Fruit fly (Drosophila melanogaster) whole organism, prepupa: ENCODE results near the gene mRpS14.
A peak's percentile ranks its signal among the peaks of the same experiment; 100 is the strongest.

ENCODE experiments used
- CG10631 ChIP-seq: fragments of 200-800 bp; sonication (Bioruptor generic); optimal IDR thresholded peaks from 2 replicates; lab custom pipeline; 2016; ENCODE audit warnings: missing biosample characterization, missing genetic modification characterization
- CG10669 ChIP-seq: fragments of 200-800 bp; sonication (Bioruptor generic); optimal IDR thresholded peaks from 3 replicates; lab custom pipeline; 2018; ENCODE audit warnings: missing biosample characterization, mild to moderate bottlenecking, missing genetic modification characterization, moderate library complexity
- CG11294 ChIP-seq: fragments of 200-800 bp; sonication (Bioruptor generic); IDR thresholded peaks from 2 replicates; pipeline ENCODE4 v1.3.6; 2022; ENCODE audit warnings: missing biosample characterization, missing genetic modification characterization
- CG11902 ChIP-seq: fragments of 200-800 bp; sonication (Bioruptor generic); optimal IDR thresholded peaks from 3 replicates; lab custom pipeline; 2016; ENCODE audit warnings: missing biosample characterization, missing genetic modification characterization
- CG1621 ChIP-seq: fragments of 200-800 bp; sonication (Bioruptor generic); optimal IDR thresholded peaks from 3 replicates; lab custom pipeline; 2018; ENCODE audit warnings: missing biosample characterization, mild to moderate bottlenecking, missing genetic modification characterization
- CG16779 ChIP-seq: fragments of 200-800 bp; sonication (Bioruptor generic); optimal IDR thresholded peaks from 3 replicates; lab custom pipeline; 2017; ENCODE audit warnings: missing biosample characterization, mild to moderate bottlenecking, missing genetic modification characterization
- CG3032 ChIP-seq: fragments of 200-800 bp; optimal IDR thresholded peaks from 2 replicates; lab custom pipeline; 2019; ENCODE audit warnings: missing biosample characterization, mild to moderate bottlenecking, missing genetic modification characterization, moderate library complexity
- CG32006 ChIP-seq: fragments of 200-800 bp; sonication (Bioruptor generic); optimal IDR thresholded peaks from 3 replicates; lab custom pipeline; 2017; ENCODE audit warnings: missing biosample characterization, mild to moderate bottlenecking, missing genetic modification characterization
- CG34406 ChIP-seq: fragments of 200-800 bp; sonication (Bioruptor generic); optimal IDR thresholded peaks from 3 replicates; lab custom pipeline; 2016; ENCODE audit warnings: missing biosample characterization, missing genetic modification characterization
- CG3919 ChIP-seq: fragments of 200-800 bp; sonication (Bioruptor generic); optimal IDR thresholded peaks from 3 replicates; lab custom pipeline; 2016; ENCODE audit warnings: missing biosample characterization, missing genetic modification characterization
- CG6163 ChIP-seq: fragments of 200-800 bp; sonication (Bioruptor generic); IDR thresholded peaks from 3 replicates; pipeline ENCODE4 v1.3.6; 2022; ENCODE audit warnings: missing biosample characterization, missing genetic modification characterization
- CG6792 ChIP-seq: fragments of 200-800 bp; sonication (Bioruptor generic); optimal IDR thresholded peaks from 3 replicates; lab custom pipeline; 2016; ENCODE audit warnings: missing biosample characterization, missing genetic modification characterization
- CG6808 ChIP-seq: fragments of 200-800 bp; sonication (Bioruptor generic); optimal IDR thresholded peaks from 3 replicates; lab custom pipeline; 2017; ENCODE audit warnings: missing biosample characterization, missing genetic modification characterization, mild to moderate bottlenecking, moderate library complexity, missing genetic modification reagents
- CG6854 ChIP-seq: fragments of 200-800 bp; sonication (Bioruptor generic); optimal IDR thresholded peaks from 2 replicates; lab custom pipeline; 2017; ENCODE audit warnings: missing biosample characterization, mild to moderate bottlenecking, missing genetic modification characterization
- CG8119 ChIP-seq: fragments of 200-800 bp; sonication (Bioruptor generic); IDR thresholded peaks from 3 replicates; pipeline ENCODE4 v1.3.6; 2022; ENCODE audit warnings: missing biosample characterization, missing genetic modification characterization
- CG8319 ChIP-seq: fragments of 200-800 bp; sonication (Bioruptor generic); optimal IDR thresholded peaks from 3 replicates; lab custom pipeline; 2016; ENCODE audit warnings: missing biosample characterization, missing genetic modification characterization
- Eip75B ChIP-seq: fragments of 200-800 bp; sonication (Bioruptor generic); optimal IDR thresholded peaks from 3 replicates; lab custom pipeline; 2016; ENCODE audit warnings: missing biosample characterization, missing genetic modification characterization
- Eip78C ChIP-seq: fragments of 200-800 bp; sonication (Bioruptor generic); peaks from one replicate; lab custom pipeline; 2016; ENCODE audit warnings: missing biosample characterization, missing genetic modification characterization
- Ets21C ChIP-seq: fragments of 200-800 bp; sonication (Bioruptor generic); optimal IDR thresholded peaks from 3 replicates; lab custom pipeline; 2016; ENCODE audit warnings: missing biosample characterization, missing genetic modification characterization
- Ets96B ChIP-seq: fragments of 200-800 bp; optimal IDR thresholded peaks from 2 replicates; lab custom pipeline; 2019; ENCODE audit warnings: missing biosample characterization, mild to moderate bottlenecking, missing genetic modification characterization, moderate library complexity
- Gug ChIP-seq: fragments of 200-800 bp; sonication (Bioruptor generic); IDR thresholded peaks from 2 replicates; pipeline ENCODE4 v1.3.6; 2022; ENCODE audit warnings: missing biosample characterization, missing genetic modification characterization
- Hr38 ChIP-seq: sonication (Bioruptor generic); optimal IDR thresholded peaks from 2 replicates; lab custom pipeline; 2016; ENCODE audit warnings: missing biosample characterization, missing genetic modification characterization
- Hr4 ChIP-seq: fragments of 200-800 bp; sonication (Bioruptor generic); optimal IDR thresholded peaks from 3 replicates; lab custom pipeline; 2016; ENCODE audit warnings: missing biosample characterization, missing genetic modification characterization
- Lpt ChIP-seq: fragments of 200-800 bp; sonication (Bioruptor generic); optimal IDR thresholded peaks from 3 replicates; lab custom pipeline; 2016; ENCODE audit warnings: missing biosample characterization, missing genetic modification characterization
- Met ChIP-seq: fragments of 200-800 bp; sonication (Bioruptor generic); optimal IDR thresholded peaks from 3 replicates; lab custom pipeline; 2016; ENCODE audit warnings: missing biosample characterization, missing genetic modification characterization
- OdsH ChIP-seq: fragments of 200-800 bp; sonication (Bioruptor generic); optimal IDR thresholded peaks from 3 replicates; lab custom pipeline; 2016; ENCODE audit warnings: missing biosample characterization, missing genetic modification characterization
- Smox ChIP-seq: fragments of 200-800 bp; sonication (Bioruptor generic); optimal IDR thresholded peaks from 3 replicates; lab custom pipeline; 2016; ENCODE audit warnings: missing biosample characterization, missing genetic modification characterization
- achi ChIP-seq: fragments of 200-800 bp; sonication (Bioruptor generic); optimal IDR thresholded peaks from 3 replicates; lab custom pipeline; 2016; ENCODE audit warnings: missing biosample characterization, missing genetic modification characterization
- acj6 ChIP-seq: fragments of 200-800 bp; sonication (Bioruptor generic); optimal IDR thresholded peaks from 3 replicates; lab custom pipeline; 2016; ENCODE audit warnings: missing biosample characterization, missing genetic modification characterization
- cyc ChIP-seq: fragments of 200-800 bp; sonication (Bioruptor generic); optimal IDR thresholded peaks from 3 replicates; lab custom pipeline; 2016; ENCODE audit warnings: missing biosample characterization, missing genetic modification characterization
- dsx ChIP-seq: fragments of 200-800 bp; optimal IDR thresholded peaks from 3 replicates; lab custom pipeline; 2019; ENCODE audit warnings: missing biosample characterization, mild to moderate bottlenecking, missing genetic modification characterization, moderate library complexity; ENCODE audit not compliant: poor library complexity, severe bottlenecking
- eg ChIP-seq: fragments of 200-800 bp; sonication (Bioruptor generic); IDR thresholded peaks from 3 replicates; pipeline ENCODE4 v1.3.6; 2022; ENCODE audit warnings: missing biosample characterization, missing genetic modification characterization
- esn ChIP-seq: fragments of 200-800 bp; sonication (Bioruptor generic); optimal IDR thresholded peaks from 2 replicates; lab custom pipeline; 2016; ENCODE audit warnings: missing biosample characterization, mild to moderate bottlenecking, missing genetic modification characterization, moderate library complexity
- fd59A ChIP-seq: fragments of 200-800 bp; sonication (Bioruptor generic); optimal IDR thresholded peaks from 2 replicates; lab custom pipeline; 2017; ENCODE audit warnings: missing biosample characterization, mild to moderate bottlenecking, missing genetic modification characterization, missing genetic modification reagents
- fd85E ChIP-seq: fragments of 200-800 bp; sonication (Bioruptor generic); optimal IDR thresholded peaks from 3 replicates; lab custom pipeline; 2016; ENCODE audit warnings: missing biosample characterization, missing genetic modification characterization
- lz ChIP-seq: fragments of 200-800 bp; sonication (Bioruptor generic); optimal IDR thresholded peaks from 3 replicates; lab custom pipeline; 2016; ENCODE audit warnings: missing biosample characterization, missing genetic modification characterization
- net ChIP-seq: fragments of 200-800 bp; sonication (Bioruptor generic); optimal IDR thresholded peaks from 3 replicates; lab custom pipeline; 2016; ENCODE audit warnings: missing biosample characterization, missing genetic modification characterization
- pdm3 ChIP-seq: fragments of 200-800 bp; sonication (Bioruptor generic); optimal IDR thresholded peaks from 3 replicates; lab custom pipeline; 2016; ENCODE audit warnings: missing biosample characterization, missing genetic modification characterization
- salr ChIP-seq, 2 experiments: fragments of 200-800 bp; sonication (Bioruptor generic); optimal IDR thresholded peaks; 3 replicates each; lab custom pipeline; 2016 to 2018; ENCODE audit warnings: missing biosample characterization in 2 of 2, missing genetic modification characterization in 2 of 2, mild to moderate bottlenecking in 1 of 2
- spab ChIP-seq: fragments of 200-800 bp; sonication (Bioruptor generic); optimal IDR thresholded peaks from 2 replicates; lab custom pipeline; 2017; ENCODE audit warnings: missing biosample characterization, mild to moderate bottlenecking, missing genetic modification characterization, missing genetic modification reagents
- ss ChIP-seq, 2 experiments: fragments of 200-800 bp; sonication (Bioruptor generic); optimal IDR thresholded peaks; 2 replicates in 1 of 2; 3 replicates in 1 of 2; lab custom pipeline; 2017 to 2018; ENCODE audit warnings: mild to moderate bottlenecking in 2 of 2, missing biosample characterization in 2 of 2, missing genetic modification characterization in 2 of 2, moderate library complexity in 1 of 2
- svp ChIP-seq: fragments of 200-800 bp; sonication (Bioruptor generic); peaks from one replicate; lab custom pipeline; 2016; ENCODE audit warnings: missing biosample characterization, missing genetic modification characterization
- topi ChIP-seq: fragments of 200-800 bp; sonication (Bioruptor generic); optimal IDR thresholded peaks from 3 replicates; lab custom pipeline; 2016; ENCODE audit warnings: missing biosample characterization, missing genetic modification characterization
- vri ChIP-seq: fragments of 200-800 bp; sonication (Bioruptor generic); optimal IDR thresholded peaks from 3 replicates; lab custom pipeline; 2016; ENCODE audit warnings: missing biosample characterization, mild to moderate bottlenecking, missing genetic modification characterization

The mRpS14 gene

dm6 chrX:19453138-19453537, 26.9 kb downstream of the mRpS14 start:
- TF ChIP-seq Ets96B (tag; lab: Kevin White, UChicago): peak; percentile 32
- TF ChIP-seq fd59A (GFP tag; lab: Kevin White, UChicago): peak; percentile 10
- TF ChIP-seq Gug (GFP tag; lab: Robert Waterston, UW): no peak
- TF ChIP-seq ss (GFP tag; optimal IDR thresholded peaks at IDR 0.05; lab: Kevin White, UChicago): peak in 1 of 2 experiments; percentile 8
- TF ChIP-seq CG6808: peak; percentile 22
- peak; percentile 31 for TF ChIP-seq acj6 (GFP tag; lab: Kevin White, UChicago)
- no peak for TF ChIP-seq fd85E
- peak; percentile 2 for TF ChIP-seq dsx (GFP tag; lab: Kevin White, UChicago)
- 0 out of 3 replicates have a peak, but pooled peaks have one; percentile 31 for TF ChIP-seq CG6163 (GFP tag; lab: Robert Waterston, UW)
- TF ChIP-seq CG32006 (GFP tag; lab: Kevin White, UChicago): peak; percentile 50
- TF ChIP-seq cyc (GFP tag; lab: Kevin White, UChicago): no peak
- no peak for TF ChIP-seq topi (GFP tag; lab: Kevin White, UChicago)
- TF ChIP-seq CG11294: no peak
- TF ChIP-seq Eip75B (GFP tag; lab: Kevin White, UChicago): no peak
- peak; percentile 21 for TF ChIP-seq pdm3 (GFP tag; lab: Kevin White, UChicago)
- TF ChIP-seq Smox (GFP tag; lab: Kevin White, UChicago): no peak
- peak; percentile 19 for TF ChIP-seq CG1621 (tag; lab: Kevin White, UChicago)
- no peak for TF ChIP-seq Hr38 (GFP tag; lab: Kevin White, UChicago)
- TF ChIP-seq svp: no peak
- no peak for TF ChIP-seq CG6854 (GFP tag; lab: Kevin White, UChicago)
- no peak for TF ChIP-seq CG8319
- TF ChIP-seq Met (GFP tag; lab: Kevin White, UChicago): no peak
- 0 out of 3 replicates have a peak, but pooled peaks have one; percentile 27 for TF ChIP-seq eg
- TF ChIP-seq achi: peak; percentile 22
- TF ChIP-seq vri: no peak
- no peak for TF ChIP-seq CG16779 (tag; lab: Kevin White, UChicago)
- peak; percentile 14 for TF ChIP-seq esn (GFP tag; lab: Kevin White, UChicago)
- peak; percentile 11 for TF ChIP-seq CG3919
- TF ChIP-seq Ets21C (GFP tag; lab: Kevin White, UChicago): no peak
- TF ChIP-seq CG11902: no peak
- TF ChIP-seq CG10631: peak; percentile 6
- no peak for TF ChIP-seq spab
- TF ChIP-seq Eip78C: peak; percentile 68
- peak; percentile 43 for TF ChIP-seq OdsH (GFP tag; lab: Kevin White, UChicago)
- TF ChIP-seq Hr4 (GFP tag; lab: Kevin White, UChicago): no peak
- no peak for TF ChIP-seq Lpt (GFP tag; lab: Kevin White, UChicago)
- peak; percentile 49 for TF ChIP-seq CG10669 (GFP tag; lab: Kevin White, UChicago)
- TF ChIP-seq CG6792: peak; percentile 15
- TF ChIP-seq CG3032 (tag; lab: Kevin White, UChicago): peak; percentile 35
- no peak for TF ChIP-seq lz
- no peak for TF ChIP-seq salr (GFP tag; optimal IDR thresholded peaks at IDR 0.05; lab: Kevin White, UChicago)

- TF ChIP-seq dsx (GFP tag; lab: Kevin White, UChicago) (no peak), salr (GFP tag; optimal IDR thresholded peaks at IDR 0.05; lab: Kevin White, UChicago) (peak in 1 of 2 experiments; percentile 25), ss (GFP tag; optimal IDR thresholded peaks at IDR 0.05; lab: Kevin White, UChicago) (peak in 1 of 2 experiments; percentile 4), OdsH (GFP tag; lab: Kevin White, UChicago) (peak; percentile 8), CG3919 (peak; percentile 1), Hr4 (GFP tag; lab: Kevin White, UChicago) (peak; percentile 13), Eip78C (peak; percentile 70), svp (peak; percentile 54), achi (peak; percentile 2), CG34406 (GFP tag; lab: Kevin White, UChicago) (no peak), CG32006 (GFP tag; lab: Kevin White, UChicago) (peak; percentile 35), pdm3 (GFP tag; lab: Kevin White, UChicago) (peak; percentile 20), net (GFP tag; lab: Kevin White, UChicago) (no peak), CG3032 (tag; lab: Kevin White, UChicago) (peak; percentile 0), CG8119 (GFP tag; lab: Robert Waterston, UW) (0 out of 3 replicates have a peak, but pooled peaks have one; percentile 32), CG6854 (GFP tag; lab: Kevin White, UChicago) (no peak), Eip75B (GFP tag; lab: Kevin White, UChicago) (peak; percentile 9)
These were observed 31.7 kb downstream of the mRpS14 start for dm6 chrX:19448297-19448696.
